Worm (Caenorhabditis elegans) whole organism, L1 larva: ENCODE measurements around the gene Y42G9A.3.

ENCODE experiments used
- C04F5.9 ChIP-seq: sonication (generic microtip); optimal IDR thresholded peaks from 2 replicates; lab custom pipeline; 2016; ENCODE audit warnings: missing genetic modification characterization, missing compliant biosample characterization
- C34B4.2 ChIP-seq: sonication (generic microtip); optimal IDR thresholded peaks from 2 replicates; lab custom pipeline; 2017; ENCODE audit warnings: mild to moderate bottlenecking, missing genetic modification characterization, missing compliant biosample characterization
- aha-1 ChIP-seq: fragments of 150-350 bp; optimal IDR thresholded peaks from 2 replicates; lab custom pipeline; 2014; ENCODE audit warnings: missing biosample characterization, missing genetic modification characterization
- aly-2 ChIP-seq: fragments of 150-350 bp; optimal IDR thresholded peaks from 2 replicates; lab custom pipeline; 2014; ENCODE audit warnings: missing biosample characterization, missing genetic modification characterization
- ama-1 ChIP-seq: fragments of 150-350 bp; optimal IDR thresholded peaks from 2 replicates; lab custom pipeline; 2014
- ceh-63 ChIP-seq: fragments of 200-800 bp; sonication (Bioruptor generic); optimal IDR thresholded peaks from 2 replicates; lab custom pipeline; 2018; ENCODE audit warnings: mild to moderate bottlenecking, missing genetic modification characterization, missing compliant biosample characterization
- ceh-8 ChIP-seq: fragments of 200-800 bp; sonication (Bioruptor generic); optimal IDR thresholded peaks from 2 replicates; lab custom pipeline; 2018; ENCODE audit warnings: mild to moderate bottlenecking, missing genetic modification characterization, moderate library complexity, missing compliant biosample characterization
- ceh-82 ChIP-seq, 3 experiments: fragments of 150-350 bp in 1 of 3; sonication (generic microtip) in 2 of 3; optimal IDR thresholded peaks; 2 replicates each; lab custom pipeline; 2014 to 2017; ENCODE audit warnings: missing biosample characterization in 3 of 3, missing genetic modification characterization in 3 of 3
- ceh-88 ChIP-seq: fragments of 200-800 bp; sonication (Bioruptor generic); IDR thresholded peaks from 2 replicates; pipeline ENCODE4 v1.3.6; 2022; ENCODE audit warnings: missing genetic modification characterization, missing compliant biosample characterization
- ceh-90 ChIP-seq: sonication (generic microtip); optimal IDR thresholded peaks from 2 replicates; lab custom pipeline; 2016; ENCODE audit warnings: missing genetic modification characterization, missing compliant biosample characterization
- ces-1 ChIP-seq: fragments of 150-350 bp; optimal IDR thresholded peaks from 2 replicates; lab custom pipeline; 2014; ENCODE audit warnings: missing biosample characterization, missing genetic modification reagents, missing genetic modification characterization
- dpl-1 ChIP-seq, 3 experiments: fragments of 150-350 bp in 2 of 3; sonication (generic microtip) in 1 of 3; optimal IDR thresholded peaks; 2 replicates each; lab custom pipeline; 2014 to 2017; ENCODE audit warnings: missing biosample characterization in 3 of 3, missing genetic modification characterization in 3 of 3, missing genetic modification reagents in 3 of 3
- efl-1 ChIP-seq, 4 experiments: fragments of 150-350 bp; optimal IDR thresholded peaks in 3 of 4; peaks in 1 of 4; 1 replicate in 1 of 4; 2 replicates in 3 of 4; lab custom pipeline; 2014; ENCODE audit warnings: missing biosample characterization in 2 of 4, missing genetic modification characterization in 2 of 4, missing genetic modification reagents in 2 of 4
- efl-3 ChIP-seq: fragments of 200-800 bp; sonication (Bioruptor generic); optimal IDR thresholded peaks from 2 replicates; lab custom pipeline; 2018; ENCODE audit warnings: mild to moderate bottlenecking, missing genetic modification characterization, missing compliant biosample characterization
- egl-13 ChIP-seq: sonication (generic microtip); optimal IDR thresholded peaks from 2 replicates; lab custom pipeline; 2016; ENCODE audit warnings: missing genotype, missing genetic modification reagents, missing genetic modification characterization, missing compliant biosample characterization
- elt-2 ChIP-seq: sonication (generic microtip); optimal IDR thresholded peaks from 2 replicates; lab custom pipeline; 2016; ENCODE audit warnings: missing genetic modification characterization, mild to moderate bottlenecking, inconsistent platforms, missing compliant biosample characterization, missing genetic modification reagents
- elt-3 ChIP-seq, 6 experiments: fragments of 150-350 bp in 1 of 6; sonication (generic microtip); optimal IDR thresholded peaks; 2 replicates each; lab custom pipeline; 2017 to 2018; ENCODE audit warnings: missing biosample characterization in 6 of 6, missing genetic modification characterization in 6 of 6, inconsistent platforms in 1 of 6
- fkh-10 ChIP-seq: sonication (generic microtip); optimal IDR thresholded peaks from 2 replicates; lab custom pipeline; 2017; ENCODE audit warnings: missing biosample characterization, missing genetic modification reagents, missing genetic modification characterization
- fos-1 ChIP-seq: fragments of 150-350 bp; optimal IDR thresholded peaks from 2 replicates; lab custom pipeline; 2014; ENCODE audit warnings: missing biosample characterization, missing genetic modification characterization
- hlh-17 ChIP-seq: fragments of 200-800 bp; sonication (Bioruptor generic); optimal IDR thresholded peaks from 2 replicates; lab custom pipeline; 2018; ENCODE audit warnings: missing genetic modification characterization, mild to moderate bottlenecking, missing compliant biosample characterization, moderate library complexity, borderline replicate concordance
- hpl-2 ChIP-seq: fragments of 150-350 bp; optimal IDR thresholded peaks from 2 replicates; lab custom pipeline; 2014; ENCODE audit warnings: missing biosample characterization, missing genetic modification reagents, missing genetic modification characterization
- lin-14 ChIP-seq: fragments of 200-800 bp; sonication (Bioruptor generic); optimal IDR thresholded peaks from 2 replicates; lab custom pipeline; 2018; ENCODE audit warnings: mild to moderate bottlenecking, missing genetic modification characterization, moderate library complexity, missing compliant biosample characterization
- lin-35 ChIP-seq, 2 experiments: fragments of 150-350 bp; optimal IDR thresholded peaks; 2 replicates each; lab custom pipeline; 2014; ENCODE audit warnings: missing biosample characterization in 2 of 2, missing genetic modification characterization in 2 of 2, missing genetic modification reagents in 2 of 2
- lin-39 ChIP-seq: fragments of 150-350 bp; optimal IDR thresholded peaks from 2 replicates; lab custom pipeline; 2014; ENCODE audit warnings: missing biosample characterization, missing genetic modification reagents, missing genetic modification characterization
- lir-3 ChIP-seq: sonication (generic microtip); optimal IDR thresholded peaks from 2 replicates; lab custom pipeline; 2016; ENCODE audit warnings: mild to moderate bottlenecking, missing genetic modification characterization, moderate library complexity, missing compliant biosample characterization; ENCODE audit not compliant: poor library complexity
- lsy-2 ChIP-seq, 2 experiments: fragments of 150-350 bp; optimal IDR thresholded peaks; 2 replicates each; lab custom pipeline; 2014; ENCODE audit warnings: missing biosample characterization in 2 of 2, missing genetic modification characterization in 2 of 2
- mab-9 ChIP-seq: fragments of 200-800 bp; sonication (Bioruptor generic); IDR thresholded peaks from 2 replicates; pipeline ENCODE4 v1.3.6; 2022; ENCODE audit warnings: missing genetic modification reagents, missing genetic modification characterization, missing compliant biosample characterization
- mep-1 ChIP-seq: fragments of 150-350 bp; optimal IDR thresholded peaks from 2 replicates; lab custom pipeline; 2014; ENCODE audit warnings: missing biosample characterization, missing genetic modification characterization
- nhr-11 ChIP-seq: fragments of 150-350 bp; optimal IDR thresholded peaks from 2 replicates; lab custom pipeline; 2014; ENCODE audit warnings: missing biosample characterization, missing genetic modification characterization
- nhr-12 ChIP-seq: sonication (generic microtip); optimal IDR thresholded peaks from 2 replicates; lab custom pipeline; 2017; ENCODE audit warnings: missing biosample characterization, missing genetic modification characterization
- nhr-20 ChIP-seq: sonication (generic microtip); optimal IDR thresholded peaks from 2 replicates; lab custom pipeline; 2016; ENCODE audit warnings: mild to moderate bottlenecking, missing genetic modification characterization, missing compliant biosample characterization
- nhr-237 ChIP-seq: fragments of 150-350 bp; optimal IDR thresholded peaks from 2 replicates; lab custom pipeline; 2014; ENCODE audit warnings: missing biosample characterization, missing genetic modification characterization
- nhr-47 ChIP-seq: sonication (generic microtip); optimal IDR thresholded peaks from 2 replicates; lab custom pipeline; 2016; ENCODE audit warnings: mild to moderate bottlenecking, missing genetic modification characterization, moderate library complexity, missing compliant biosample characterization
- nhr-77 ChIP-seq: fragments of 150-350 bp; optimal IDR thresholded peaks from 2 replicates; lab custom pipeline; 2014; ENCODE audit warnings: missing biosample characterization, missing genetic modification characterization
- nhr-85 ChIP-seq: sonication (generic microtip); peaks from one replicate; lab custom pipeline; 2016; ENCODE audit warnings: missing genetic modification characterization, inconsistent platforms, missing compliant biosample characterization
- nhr-90 ChIP-seq: sonication (generic microtip); optimal IDR thresholded peaks from 2 replicates; lab custom pipeline; 2016; ENCODE audit warnings: mild to moderate bottlenecking, missing genetic modification characterization, missing compliant biosample characterization; ENCODE audit not compliant: poor library complexity
- pag-3 ChIP-seq: sonication (generic microtip); optimal IDR thresholded peaks from 2 replicates; lab custom pipeline; 2017; ENCODE audit warnings: missing genetic modification characterization, mild to moderate bottlenecking, missing compliant biosample characterization, antibody characterized with exemption, borderline replicate concordance; ENCODE audit not compliant: insufficient read depth
- pax-3 ChIP-seq: fragments of 200-800 bp; sonication (Bioruptor generic); optimal IDR thresholded peaks from 2 replicates; lab custom pipeline; 2018; ENCODE audit warnings: mild to moderate bottlenecking, missing genetic modification characterization, moderate library complexity, missing compliant biosample characterization
- skn-1 ChIP-seq: fragments of 150-350 bp; optimal IDR thresholded peaks from 2 replicates; lab custom pipeline; 2014; ENCODE audit warnings: missing biosample characterization, missing genetic modification characterization
- snu-23 ChIP-seq: sonication (generic microtip); optimal IDR thresholded peaks from 2 replicates; lab custom pipeline; 2016; ENCODE audit warnings: missing genetic modification characterization, missing compliant biosample characterization
- sptf-1 ChIP-seq: fragments of 150-350 bp; optimal IDR thresholded peaks from 2 replicates; lab custom pipeline; 2014; ENCODE audit warnings: missing biosample characterization, missing genetic modification characterization
- swsn-7 ChIP-seq: sonication (generic microtip); optimal IDR thresholded peaks from 2 replicates; lab custom pipeline; 2016; ENCODE audit warnings: missing genetic modification characterization, missing compliant biosample characterization
- tbx-2 ChIP-seq: sonication (generic microtip); optimal IDR thresholded peaks from 2 replicates; lab custom pipeline; 2016; ENCODE audit warnings: missing genetic modification characterization, missing compliant biosample characterization
- tlp-1 ChIP-seq: fragments of 150-350 bp; optimal IDR thresholded peaks from 2 replicates; lab custom pipeline; 2014; ENCODE audit warnings: missing biosample characterization, missing genetic modification characterization
- unc-62 ChIP-seq: fragments of 150-350 bp; optimal IDR thresholded peaks from 2 replicates; lab custom pipeline; 2014; ENCODE audit warnings: missing biosample characterization, missing genetic modification reagents, missing genetic modification characterization
- unc-86 ChIP-seq: sonication (generic microtip); optimal IDR thresholded peaks from 2 replicates; lab custom pipeline; 2016; ENCODE audit warnings: missing genetic modification characterization, missing compliant biosample characterization
- unc-98 ChIP-seq: fragments of 200-800 bp; sonication (Bioruptor generic); IDR thresholded peaks from 2 replicates; pipeline ENCODE4 v1.3.6; 2022; ENCODE audit warnings: missing genetic modification characterization, missing compliant biosample characterization
- vab-15 ChIP-seq: sonication (generic microtip); optimal IDR thresholded peaks from 2 replicates; lab custom pipeline; 2017; ENCODE audit warnings: missing genotype, mild to moderate bottlenecking, missing genetic modification characterization, missing compliant biosample characterization
- xbp-1 ChIP-seq: sonication (generic microtip); optimal IDR thresholded peaks from 2 replicates; lab custom pipeline; 2016; ENCODE audit warnings: missing genetic modification characterization, missing compliant biosample characterization
- zag-1 ChIP-seq: fragments of 150-350 bp; optimal IDR thresholded peaks from 2 replicates; lab custom pipeline; 2014; ENCODE audit warnings: missing biosample characterization, missing genetic modification characterization
- ztf-11 ChIP-seq, 2 experiments: sonication (generic microtip); optimal IDR thresholded peaks; 2 replicates each; lab custom pipeline; 2016 to 2017; ENCODE audit warnings: missing genetic modification characterization in 2 of 2, missing biosample characterization in 1 of 2, missing compliant biosample characterization in 1 of 2
- ztf-4 ChIP-seq: fragments of 150-350 bp; optimal IDR thresholded peaks from 2 replicates; lab custom pipeline; 2014; ENCODE audit warnings: missing biosample characterization, missing genetic modification characterization

The Y42G9A.3 gene

DNA sequence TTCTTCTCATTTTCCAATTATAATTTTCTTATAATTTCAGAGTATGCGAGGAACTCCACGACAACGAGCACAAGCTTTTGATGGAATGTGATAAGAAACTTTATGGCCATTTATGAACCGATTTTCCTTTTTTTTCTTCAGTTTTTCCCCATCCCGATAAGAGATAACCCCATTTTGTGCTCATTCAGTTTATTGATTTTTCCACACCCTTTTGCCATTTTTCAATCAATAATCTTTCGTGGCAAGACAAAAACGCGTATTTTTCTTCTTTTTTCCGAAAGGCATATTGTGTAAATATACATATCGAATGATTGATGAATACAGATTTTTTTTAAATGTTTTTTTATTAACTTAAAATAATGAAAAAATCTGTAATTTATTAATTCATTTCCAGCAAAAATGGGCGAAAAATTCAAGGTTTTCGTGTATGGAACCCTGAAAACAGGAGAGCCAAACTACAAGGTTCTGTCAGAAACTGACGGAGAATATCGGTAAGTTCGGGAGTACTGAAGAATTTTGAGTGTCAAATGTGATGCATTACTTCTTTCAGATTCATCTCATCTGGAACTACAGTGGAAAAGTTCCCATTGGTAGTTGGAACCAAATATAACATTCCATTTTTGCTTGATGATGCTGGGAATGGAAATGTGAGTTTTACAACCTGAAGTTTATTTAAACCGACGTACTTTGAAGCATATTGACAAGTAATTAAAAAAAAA, 18.4 kb downstream of the Y42G9A.3 start, which contains the start of gene F42A10.9:
Gene F42A10.9 (plus strand): TSS at position 321 of the 719 bp plus-strand sequence.
- TF ChIP-seq ceh-88 (no peak), ztf-4 (tag; lab: Kevin White, UChicago) (no peak), egl-13 (tag; lab: Kevin White, UChicago) (no peak), unc-86 (tag; lab: Kevin White, UChicago) (no peak), hpl-2 (GFP tag; lab: Kevin White, UChicago) (no peak), ama-1 (lab: Kevin White, UChicago) (peak; percentile 50), sptf-1 (tag; lab: Kevin White, UChicago) (no peak), mep-1 (tag; lab: Kevin White, UChicago) (peak; percentile 45), aly-2 (tag; lab: Kevin White, UChicago) (no peak), xbp-1 (tag; lab: Kevin White, UChicago) (no peak), nhr-20 (no peak), nhr-11 (no peak), lir-3 (tag; lab: Kevin White, UChicago) (no peak), ceh-82 (tag; optimal IDR thresholded peaks at IDR 0.05; lab: Kevin White, UChicago) (no peak), unc-98 (GFP tag; lab: Robert Waterston, UW) (no peak), pag-3 (tag; lab: Kevin White, UChicago) (no peak), nhr-12 (no peak), elt-2 (tag; lab: Kevin White, UChicago) (peak; percentile 4), efl-3 (GFP tag; lab: Kevin White, UChicago) (no peak), nhr-90 (tag; lab: Kevin White, UChicago) (peak; percentile 25), nhr-85 (tag; lab: Kevin White, UChicago) (no peak), ceh-63 (GFP tag; lab: Kevin White, UChicago) (no peak), vab-15 (tag; lab: Kevin White, UChicago) (no peak), tbx-2 (tag; lab: Kevin White, UChicago) (no peak), fkh-10 (GFP tag; lab: Kevin White, UChicago) (no peak), nhr-47 (tag; lab: Kevin White, UChicago) (peak; percentile 5), ztf-11 (tag; optimal IDR thresholded peaks at IDR 0.05; lab: Kevin White, UChicago) (no peak), elt-3 (tag; optimal IDR thresholded peaks at IDR 0.05; lab: Kevin White, UChicago) (no peak), ceh-90 (no peak), skn-1 (tag; lab: Kevin White, UChicago) (no peak), mab-9 (GFP tag; lab: Robert Waterston, UW) (no peak), C34B4.2 (no peak), nhr-237 (no peak), lin-39 (tag; lab: Kevin White, UChicago) (no peak), snu-23 (no peak), unc-62 (no peak), zag-1 (tag; lab: Kevin White, UChicago) (no peak), pax-3 (tag; lab: Kevin White, UChicago) (no peak), tlp-1 (no peak), fos-1 (tag; lab: Kevin White, UChicago) (no peak), dpl-1 (GFP tag; optimal IDR thresholded peaks at IDR 0.05; lab: Kevin White, UChicago) (no peak), aha-1 (tag; lab: Kevin White, UChicago) (no peak), efl-1 (optimal IDR thresholded peaks at IDR 0.05; lab: Kevin White, UChicago) (no peak), efl-1 (GFP tag; optimal IDR thresholded peaks at IDR 0.05 in 1 of 2; lab: Kevin White, UChicago) (peak in 1 of 2 experiments; percentile 38), hlh-17 (GFP tag; lab: Kevin White, UChicago) (no peak), nhr-77 (tag; lab: Kevin White, UChicago) (no peak), ces-1 (GFP tag; lab: Kevin White, UChicago) (no peak), C04F5.9 (tag; lab: Kevin White, UChicago) (no peak), swsn-7 (no peak), lin-35 (GFP tag; optimal IDR thresholded peaks at IDR 0.05; lab: Kevin White, UChicago) (no peak), ceh-8 (GFP tag; lab: Kevin White, UChicago) (no peak), lsy-2 (tag; optimal IDR thresholded peaks at IDR 0.05; lab: Kevin White, UChicago) (peak in 1 of 2 experiments; percentile 18), lin-14 (GFP tag; lab: Kevin White, UChicago) (no peak)
